Worm (Caenorhabditis elegans) whole organism, L4/young adult: Measurements from ENCODE around the gene clec-32.

Experiments
- W03F9.2 ChIP-seq: fragments of 150-350 bp; optimal IDR thresholded peaks from 2 replicates; lab custom pipeline; 2014; ENCODE audit warnings: missing biosample characterization, missing genetic modification characterization
- dao-5 ChIP-seq: sonication (generic microtip); optimal IDR thresholded peaks from 2 replicates; lab custom pipeline; 2016; ENCODE audit warnings: missing genotype, missing genetic modification characterization, moderate library complexity, missing compliant biosample characterization
- him-1 ChIP-seq: sonication (generic microtip); optimal IDR thresholded peaks from 2 replicates; lab custom pipeline; 2016; ENCODE audit warnings: missing genotype, missing genetic modification reagents, missing genetic modification characterization, missing compliant biosample characterization

DNA sequence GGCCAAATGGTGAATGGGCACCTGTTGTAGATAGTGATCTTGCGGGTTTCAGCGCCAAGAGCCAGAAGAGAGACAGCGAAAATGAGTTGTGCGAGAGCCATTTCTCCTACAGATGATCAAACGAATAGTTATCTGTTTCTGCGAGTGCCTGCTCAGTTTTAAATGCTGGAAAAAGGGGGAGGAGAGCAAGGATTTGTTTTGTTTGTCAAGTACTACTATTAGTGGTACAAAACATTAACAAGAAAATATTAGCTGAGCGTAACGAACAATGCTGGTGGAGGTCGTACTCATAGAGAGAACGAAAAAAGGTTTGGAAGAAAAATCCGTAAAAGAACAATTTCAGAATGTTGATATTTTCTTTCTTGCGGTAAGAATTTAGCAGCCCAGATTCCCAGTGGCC is 9.8 kb upstream of the clec-32 start, which contains the start of gene thn-4:
- no peak for TF ChIP-seq W03F9.2
- TF ChIP-seq him-1 (tag; lab: Kevin White, UChicago) = no peak
- TF ChIP-seq dao-5 (tag; lab: Kevin White, UChicago) = no peak
